Worm (Caenorhabditis elegans) whole organism, L1 larva: ENCODE data around the gene str-139.

Source experiments
- C34B4.2 ChIP-seq: sonication (generic microtip); optimal IDR thresholded peaks from 2 replicates; lab custom pipeline; 2017; ENCODE audit warnings: mild to moderate bottlenecking, missing genetic modification characterization, missing compliant biosample characterization
- Y116A8C.19 ChIP-seq: sonication (generic microtip); optimal IDR thresholded peaks from 2 replicates; lab custom pipeline; 2016; ENCODE audit warnings: missing compliant biosample characterization, missing genetic modification characterization, borderline replicate concordance
- alr-1 ChIP-seq: fragments of 200-800 bp; sonication (Bioruptor generic); optimal IDR thresholded peaks from 2 replicates; lab custom pipeline; 2018; ENCODE audit warnings: borderline replicate concordance, mild to moderate bottlenecking, missing genetic modification characterization, missing compliant biosample characterization
- aly-2 ChIP-seq: fragments of 150-350 bp; optimal IDR thresholded peaks from 2 replicates; lab custom pipeline; 2014; ENCODE audit warnings: missing biosample characterization, missing genetic modification characterization
- ceh-63 ChIP-seq: fragments of 200-800 bp; sonication (Bioruptor generic); optimal IDR thresholded peaks from 2 replicates; lab custom pipeline; 2018; ENCODE audit warnings: mild to moderate bottlenecking, missing genetic modification characterization, missing compliant biosample characterization
- ceh-88 ChIP-seq: fragments of 200-800 bp; sonication (Bioruptor generic); IDR thresholded peaks from 2 replicates; pipeline ENCODE4 v1.3.6; 2022; ENCODE audit warnings: missing genetic modification characterization, missing compliant biosample characterization
- dpl-1 ChIP-seq, 3 experiments: fragments of 150-350 bp in 2 of 3; sonication (generic microtip) in 1 of 3; optimal IDR thresholded peaks; 2 replicates each; lab custom pipeline; 2014 to 2017; ENCODE audit warnings: missing biosample characterization in 3 of 3, missing genetic modification characterization in 3 of 3, missing genetic modification reagents in 3 of 3
- efl-1 ChIP-seq, 4 experiments: fragments of 150-350 bp; optimal IDR thresholded peaks in 3 of 4; peaks in 1 of 4; 1 replicate in 1 of 4; 2 replicates in 3 of 4; lab custom pipeline; 2014; ENCODE audit warnings: missing biosample characterization in 2 of 4, missing genetic modification characterization in 2 of 4, missing genetic modification reagents in 2 of 4
- efl-3 ChIP-seq: fragments of 200-800 bp; sonication (Bioruptor generic); optimal IDR thresholded peaks from 2 replicates; lab custom pipeline; 2018; ENCODE audit warnings: mild to moderate bottlenecking, missing genetic modification characterization, missing compliant biosample characterization
- egl-13 ChIP-seq: sonication (generic microtip); optimal IDR thresholded peaks from 2 replicates; lab custom pipeline; 2016; ENCODE audit warnings: missing genotype, missing genetic modification reagents, missing genetic modification characterization, missing compliant biosample characterization
- elt-2 ChIP-seq: sonication (generic microtip); optimal IDR thresholded peaks from 2 replicates; lab custom pipeline; 2016; ENCODE audit warnings: missing genetic modification characterization, mild to moderate bottlenecking, inconsistent platforms, missing compliant biosample characterization, missing genetic modification reagents
- elt-3 ChIP-seq, 6 experiments: fragments of 150-350 bp in 1 of 6; sonication (generic microtip); optimal IDR thresholded peaks; 2 replicates each; lab custom pipeline; 2017 to 2018; ENCODE audit warnings: missing biosample characterization in 6 of 6, missing genetic modification characterization in 6 of 6, inconsistent platforms in 1 of 6
- ets-5 ChIP-seq: fragments of 200-800 bp; sonication (Bioruptor generic); IDR thresholded peaks from 2 replicates; pipeline ENCODE4 v1.3.6; 2022; ENCODE audit warnings: missing genetic modification characterization, missing compliant biosample characterization
- fkh-10 ChIP-seq: sonication (generic microtip); optimal IDR thresholded peaks from 2 replicates; lab custom pipeline; 2017; ENCODE audit warnings: missing biosample characterization, missing genetic modification reagents, missing genetic modification characterization
- fkh-8 ChIP-seq: sonication (generic microtip); optimal IDR thresholded peaks from 2 replicates; lab custom pipeline; 2016; ENCODE audit warnings: mild to moderate bottlenecking, missing genetic modification characterization, missing compliant biosample characterization
- grh-1 ChIP-seq: fragments of 200-800 bp; sonication (Bioruptor generic); IDR thresholded peaks from 2 replicates; pipeline ENCODE4 v1.3.6; 2022; ENCODE audit warnings: missing genetic modification reagents, missing genetic modification characterization, missing compliant biosample characterization
- isw-1 ChIP-seq: fragments of 200-800 bp; sonication (Bioruptor generic); IDR thresholded peaks from 2 replicates; pipeline ENCODE4 v1.3.6; 2022; ENCODE audit warnings: missing genetic modification characterization, missing compliant biosample characterization
- lin-13 ChIP-seq: fragments of 150-350 bp; optimal IDR thresholded peaks from 2 replicates; lab custom pipeline; 2014; ENCODE audit warnings: missing biosample characterization, missing genetic modification reagents, missing genetic modification characterization
- lin-14 ChIP-seq: fragments of 200-800 bp; sonication (Bioruptor generic); optimal IDR thresholded peaks from 2 replicates; lab custom pipeline; 2018; ENCODE audit warnings: mild to moderate bottlenecking, missing genetic modification characterization, moderate library complexity, missing compliant biosample characterization
- lin-35 ChIP-seq, 2 experiments: fragments of 150-350 bp; optimal IDR thresholded peaks; 2 replicates each; lab custom pipeline; 2014; ENCODE audit warnings: missing biosample characterization in 2 of 2, missing genetic modification characterization in 2 of 2, missing genetic modification reagents in 2 of 2
- lsy-2 ChIP-seq, 2 experiments: fragments of 150-350 bp; optimal IDR thresholded peaks; 2 replicates each; lab custom pipeline; 2014; ENCODE audit warnings: missing biosample characterization in 2 of 2, missing genetic modification characterization in 2 of 2
- mab-9 ChIP-seq: fragments of 200-800 bp; sonication (Bioruptor generic); IDR thresholded peaks from 2 replicates; pipeline ENCODE4 v1.3.6; 2022; ENCODE audit warnings: missing genetic modification reagents, missing genetic modification characterization, missing compliant biosample characterization
- mdl-1 ChIP-seq, 2 experiments: fragments of 150-350 bp; optimal IDR thresholded peaks; 2 replicates each; lab custom pipeline; 2014 to 2017; ENCODE audit warnings: missing biosample characterization in 2 of 2, missing genetic modification characterization in 2 of 2, inconsistent platforms in 1 of 2
- mep-1 ChIP-seq: fragments of 150-350 bp; optimal IDR thresholded peaks from 2 replicates; lab custom pipeline; 2014; ENCODE audit warnings: missing biosample characterization, missing genetic modification characterization
- nhr-11 ChIP-seq: fragments of 150-350 bp; optimal IDR thresholded peaks from 2 replicates; lab custom pipeline; 2014; ENCODE audit warnings: missing biosample characterization, missing genetic modification characterization
- nhr-12 ChIP-seq: sonication (generic microtip); optimal IDR thresholded peaks from 2 replicates; lab custom pipeline; 2017; ENCODE audit warnings: missing biosample characterization, missing genetic modification characterization
- nhr-20 ChIP-seq: sonication (generic microtip); optimal IDR thresholded peaks from 2 replicates; lab custom pipeline; 2016; ENCODE audit warnings: mild to moderate bottlenecking, missing genetic modification characterization, missing compliant biosample characterization
- nhr-237 ChIP-seq: fragments of 150-350 bp; optimal IDR thresholded peaks from 2 replicates; lab custom pipeline; 2014; ENCODE audit warnings: missing biosample characterization, missing genetic modification characterization
- nhr-28 ChIP-seq: fragments of 150-350 bp; optimal IDR thresholded peaks from 2 replicates; lab custom pipeline; 2014; ENCODE audit warnings: missing biosample characterization, missing genetic modification characterization
- nhr-71 ChIP-seq: sonication (generic microtip); optimal IDR thresholded peaks from 2 replicates; lab custom pipeline; 2016; ENCODE audit warnings: mild to moderate bottlenecking, missing genetic modification characterization, moderate library complexity, missing compliant biosample characterization
- nhr-84 ChIP-seq: sonication (generic microtip); optimal IDR thresholded peaks from 2 replicates; lab custom pipeline; 2017; ENCODE audit warnings: missing biosample characterization, missing genetic modification characterization
- nhr-85 ChIP-seq: sonication (generic microtip); peaks from one replicate; lab custom pipeline; 2016; ENCODE audit warnings: missing genetic modification characterization, inconsistent platforms, missing compliant biosample characterization
- nhr-90 ChIP-seq: sonication (generic microtip); optimal IDR thresholded peaks from 2 replicates; lab custom pipeline; 2016; ENCODE audit warnings: mild to moderate bottlenecking, missing genetic modification characterization, missing compliant biosample characterization; ENCODE audit not compliant: poor library complexity
- pag-3 ChIP-seq: sonication (generic microtip); optimal IDR thresholded peaks from 2 replicates; lab custom pipeline; 2017; ENCODE audit warnings: missing genetic modification characterization, mild to moderate bottlenecking, missing compliant biosample characterization, antibody characterized with exemption, borderline replicate concordance; ENCODE audit not compliant: insufficient read depth
- pax-3 ChIP-seq: fragments of 200-800 bp; sonication (Bioruptor generic); optimal IDR thresholded peaks from 2 replicates; lab custom pipeline; 2018; ENCODE audit warnings: mild to moderate bottlenecking, missing genetic modification characterization, moderate library complexity, missing compliant biosample characterization
- pqm-1 ChIP-seq: sonication (generic microtip); optimal IDR thresholded peaks from 3 replicates; lab custom pipeline; 2017; ENCODE audit warnings: missing biosample characterization, missing genetic modification characterization
- snu-23 ChIP-seq: sonication (generic microtip); optimal IDR thresholded peaks from 2 replicates; lab custom pipeline; 2016; ENCODE audit warnings: missing genetic modification characterization, missing compliant biosample characterization
- sox-4 ChIP-seq: sonication (generic microtip); optimal IDR thresholded peaks from 2 replicates; lab custom pipeline; 2016; ENCODE audit warnings: missing genetic modification characterization, missing compliant biosample characterization
- sptf-1 ChIP-seq: fragments of 150-350 bp; optimal IDR thresholded peaks from 2 replicates; lab custom pipeline; 2014; ENCODE audit warnings: missing biosample characterization, missing genetic modification characterization
- tlp-1 ChIP-seq: fragments of 150-350 bp; optimal IDR thresholded peaks from 2 replicates; lab custom pipeline; 2014; ENCODE audit warnings: missing biosample characterization, missing genetic modification characterization
- unc-62 ChIP-seq: fragments of 150-350 bp; optimal IDR thresholded peaks from 2 replicates; lab custom pipeline; 2014; ENCODE audit warnings: missing biosample characterization, missing genetic modification reagents, missing genetic modification characterization
- unc-98 ChIP-seq: fragments of 200-800 bp; sonication (Bioruptor generic); IDR thresholded peaks from 2 replicates; pipeline ENCODE4 v1.3.6; 2022; ENCODE audit warnings: missing genetic modification characterization, missing compliant biosample characterization
- vab-15 ChIP-seq: sonication (generic microtip); optimal IDR thresholded peaks from 2 replicates; lab custom pipeline; 2017; ENCODE audit warnings: missing genotype, mild to moderate bottlenecking, missing genetic modification characterization, missing compliant biosample characterization

The str-139 gene

DNA sequence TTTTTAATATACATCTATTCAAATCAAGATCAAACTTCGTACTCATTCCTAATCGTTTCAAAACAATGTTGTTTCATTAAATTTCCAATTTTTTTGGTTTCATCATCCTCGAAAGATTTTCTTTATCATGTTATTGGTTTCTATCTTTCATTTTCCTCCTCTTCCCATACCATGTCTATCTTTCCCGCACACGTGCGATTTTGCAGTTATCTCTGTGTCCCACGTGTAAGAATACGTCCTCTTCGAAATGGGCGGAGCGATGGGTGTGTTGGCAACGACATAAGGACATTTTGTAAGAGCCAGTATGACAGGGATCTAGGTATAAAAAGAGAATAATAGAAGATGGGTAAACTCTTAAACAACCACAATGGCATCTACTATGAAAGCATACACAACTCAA is 35.6 kb downstream of the str-139 start, which contains the start of gene F43H9.4 (continued):
- TF ChIP-seq aly-2 (tag; lab: Kevin White, UChicago) = no peak
- TF ChIP-seq ceh-63 = no peak
- no peak for TF ChIP-seq nhr-12 (tag; lab: Kevin White, UChicago)
- TF ChIP-seq Y116A8C.19 (tag; lab: Kevin White, UChicago) = no peak
- no peak for TF ChIP-seq nhr-84
- no peak for TF ChIP-seq efl-3 (GFP tag; lab: Kevin White, UChicago)
- TF ChIP-seq egl-13 = no peak
- TF ChIP-seq pqm-1 = no peak
- peak in 1 of 2 experiments; percentile 3 for TF ChIP-seq lsy-2 (tag; optimal IDR thresholded peaks at IDR 0.05; lab: Kevin White, UChicago)
- TF ChIP-seq fkh-10 (GFP tag; lab: Kevin White, UChicago) = no peak
- TF ChIP-seq elt-3 (tag; optimal IDR thresholded peaks at IDR 0.05; lab: Kevin White, UChicago) = peak in 5 of 6 experiments; percentile 47 to 94 (median 62)
- TF ChIP-seq nhr-71 (tag; lab: Kevin White, UChicago) = peak; percentile 63
- no peak for TF ChIP-seq tlp-1 (tag; lab: Kevin White, UChicago)
- peak; percentile 26 for TF ChIP-seq pag-3 (tag; lab: Kevin White, UChicago)
- no peak for TF ChIP-seq lin-13
- TF ChIP-seq alr-1 (tag; lab: Kevin White, UChicago) = no peak
- TF ChIP-seq ets-5 = no peak
- TF ChIP-seq mep-1 = no peak
- TF ChIP-seq mab-9 (GFP tag; lab: Robert Waterston, UW) = no peak
- TF ChIP-seq nhr-90 (tag; lab: Kevin White, UChicago) = peak; percentile 48
- TF ChIP-seq unc-98 (GFP tag; lab: Robert Waterston, UW) = no peak
- peak in 1 of 3 experiments; percentile 9 for TF ChIP-seq dpl-1 (GFP tag; optimal IDR thresholded peaks at IDR 0.05; lab: Kevin White, UChicago)
- TF ChIP-seq nhr-11 (tag; lab: Kevin White, UChicago) = no peak
- TF ChIP-seq nhr-237 = no peak
- TF ChIP-seq isw-1 = no peak
- no peak for TF ChIP-seq unc-62 (GFP tag; lab: Kevin White, UChicago)
- TF ChIP-seq nhr-85 = peak; percentile 91
- peak; percentile 39; the same call in 1 of the 2 replicates for TF ChIP-seq grh-1 (GFP tag; lab: Robert Waterston, UW)
- no peak for TF ChIP-seq sox-4 (tag; lab: Kevin White, UChicago)
- TF ChIP-seq sptf-1 = no peak
- no peak for TF ChIP-seq nhr-28 (tag; lab: Kevin White, UChicago)
- TF ChIP-seq pax-3 (tag; lab: Kevin White, UChicago) = no peak

DNA sequence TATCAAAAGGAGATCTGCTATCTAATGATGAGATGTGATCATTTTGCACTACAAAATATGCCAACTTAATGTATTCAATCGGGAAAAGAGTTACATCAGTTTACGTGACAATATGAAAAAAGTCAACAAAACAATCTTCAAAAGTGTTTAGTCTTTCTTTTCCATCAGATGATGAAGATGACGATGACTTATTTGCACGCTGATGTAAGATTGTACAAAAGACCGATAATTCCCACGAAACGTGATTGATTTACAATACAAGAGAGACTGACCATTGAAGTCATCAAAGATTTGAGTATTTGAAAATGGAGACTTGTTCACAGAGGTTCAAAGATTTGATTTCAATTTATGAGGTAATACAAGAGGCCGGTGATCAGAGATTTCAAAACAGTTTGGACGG is 36.7 kb downstream of the str-139 start:
- no peak for TF ChIP-seq efl-1 (optimal IDR thresholded peaks at IDR 0.05; lab: Kevin White, UChicago)
- peak in 1 of 2 experiments; percentile 43 for TF ChIP-seq efl-1 (GFP tag; optimal IDR thresholded peaks at IDR 0.05 in 1 of 2; lab: Kevin White, UChicago)
- TF ChIP-seq elt-2 = no peak
- no peak for TF ChIP-seq unc-98 (GFP tag; lab: Robert Waterston, UW)
- TF ChIP-seq nhr-85 = peak; percentile 90
- no peak for TF ChIP-seq lin-35 (GFP tag; optimal IDR thresholded peaks at IDR 0.05; lab: Kevin White, UChicago)
- TF ChIP-seq fkh-8 = no peak
- no peak for TF ChIP-seq mdl-1 (tag; optimal IDR thresholded peaks at IDR 0.05; lab: Kevin White, UChicago)
- no peak for TF ChIP-seq egl-13
- TF ChIP-seq snu-23 (GFP tag; lab: Kevin White, UChicago) = peak; percentile 38
- TF ChIP-seq nhr-20 (tag; lab: Kevin White, UChicago) = peak; percentile 52
- peak; percentile 49 for TF ChIP-seq nhr-71 (tag; lab: Kevin White, UChicago)
- TF ChIP-seq ceh-88 (GFP tag; lab: Robert Waterston, UW) = no peak
- TF ChIP-seq aly-2 (tag; lab: Kevin White, UChicago) = no peak
- TF ChIP-seq C34B4.2 = no peak
- peak; percentile 23 for TF ChIP-seq mep-1
- no peak for TF ChIP-seq unc-62 (GFP tag; lab: Kevin White, UChicago)
- peak; percentile 57 for TF ChIP-seq lin-14 (GFP tag; lab: Kevin White, UChicago)
- TF ChIP-seq vab-15 (tag; lab: Kevin White, UChicago) = no peak
